Comparison of ENCODE assay signal across 5 fruit fly cellular contexts in the genomic region with DNA sequence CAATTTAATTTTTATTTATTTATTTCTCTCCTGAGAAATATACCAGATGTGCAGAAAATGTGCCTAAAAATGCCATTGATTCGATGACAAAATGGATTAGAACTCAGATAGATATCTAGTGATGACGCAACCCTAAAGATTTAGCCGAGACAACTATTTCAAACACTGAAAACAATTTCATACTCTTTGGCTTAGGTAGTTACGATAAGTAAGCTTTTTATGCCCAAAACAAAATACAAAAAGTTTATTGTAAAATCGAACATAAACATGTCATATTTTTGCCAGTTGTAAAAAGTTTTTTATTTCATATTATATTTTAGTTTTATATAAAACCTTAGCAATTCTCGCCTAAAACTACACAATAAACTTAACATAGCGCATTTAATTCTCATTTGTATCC.
TF ChIP-seq lines count a peak whose summit lies in the region.

A gene (minus strand): TSS at position 54 of the 400 bp plus-strand sequence.

- TF ChIP-seq CTCF in whole organism, embryonic (GFP tag; optimal IDR thresholded peaks at IDR 0.05; lab: Kevin White, UChicago) = peak; percentile 42

TF ChIP-seq in whole organism, adult, 20 proteins besides CTCF, POLR2A, EP300 and RAD21 (continues in another document):
- TF ChIP-seq CG5204 (GFP tag; optimal IDR thresholded peaks at IDR 0.05; lab: Kevin White, UChicago) = no peak
- TF ChIP-seq toe (GFP tag; optimal IDR thresholded peaks at IDR 0.05; lab: Kevin White, UChicago) = no peak
- peak; percentile 69 for TF ChIP-seq bab1 (GFP tag; optimal IDR thresholded peaks at IDR 0.05; lab: Kevin White, UChicago)
- no peak for TF ChIP-seq pad (GFP tag; optimal IDR thresholded peaks at IDR 0.05; lab: Kevin White, UChicago)
- no peak for TF ChIP-seq Crg-1 (GFP tag; optimal IDR thresholded peaks at IDR 0.05; lab: Kevin White, UChicago)
- TF ChIP-seq Clk (GFP tag; optimal IDR thresholded peaks at IDR 0.05; lab: Kevin White, UChicago) = no peak
- TF ChIP-seq CG12768 (GFP tag; optimal IDR thresholded peaks at IDR 0.05; lab: Kevin White, UChicago) = no peak
- no peak for TF ChIP-seq cnc (optimal IDR thresholded peaks at IDR 0.05; lab: Kevin White, UChicago)
- peak; percentile 29 for TF ChIP-seq CG7101 (tag; optimal IDR thresholded peaks at IDR 0.05; lab: Kevin White, UChicago)
- TF ChIP-seq CG11617 (GFP tag; optimal IDR thresholded peaks at IDR 0.05; lab: Kevin White, UChicago) = no peak
- no peak for TF ChIP-seq Hr96 (GFP tag; optimal IDR thresholded peaks at IDR 0.05; lab: Kevin White, UChicago)
- TF ChIP-seq CG14711 (tag; optimal IDR thresholded peaks at IDR 0.05; lab: Kevin White, UChicago) = peak; percentile 53
- TF ChIP-seq CG33017 (tag; optimal IDR thresholded peaks at IDR 0.05; lab: Kevin White, UChicago) = no peak
- peak; percentile 33 for TF ChIP-seq CG1620 (GFP tag; optimal IDR thresholded peaks at IDR 0.05; lab: Kevin White, UChicago)
- TF ChIP-seq CG7045 (GFP tag; optimal IDR thresholded peaks at IDR 0.05; lab: Kevin White, UChicago) = no peak
- TF ChIP-seq Mnt (GFP tag; optimal IDR thresholded peaks at IDR 0.05; lab: Kevin White, UChicago) = no peak
- no peak for TF ChIP-seq tj (GFP tag; optimal IDR thresholded peaks at IDR 0.05; lab: Kevin White, UChicago)
- no peak for TF ChIP-seq cic (GFP tag; optimal IDR thresholded peaks at IDR 0.05; lab: Kevin White, UChicago)

TF ChIP-seq in whole organism, embryonic, 481 proteins besides CTCF, POLR2A, EP300 and RAD21 (continues in another document):
- TF ChIP-seq emc (GFP tag; optimal IDR thresholded peaks at IDR 0.05; lab: Kevin White, UChicago) (no peak), GATAe (GFP tag; conservative IDR thresholded peaks at IDR 0.05; lab: Robert Waterston, UW) (no peak), Ssrp (tag; optimal IDR thresholded peaks at IDR 0.05; lab: Kevin White, UChicago) (peak; percentile 44), CG6813 (GFP tag; optimal IDR thresholded peaks at IDR 0.05; lab: Kevin White, UChicago) (no peak), D (optimal IDR thresholded peaks at IDR 0.05; lab: Kevin White, UChicago) (no peak), D (GFP tag; optimal IDR thresholded peaks at IDR 0.05; lab: Kevin White, UChicago) (no peak), Scr (GFP tag; IDR thresholded peaks at IDR 0.05; lab: Robert Waterston, UW; ENCODE audit: partially characterized antibody) (no peak), Hmx (GFP tag; optimal IDR thresholded peaks at IDR 0.05; lab: Kevin White, UChicago) (no peak), CG18476 (GFP tag; optimal IDR thresholded peaks at IDR 0.05; lab: Kevin White, UChicago) (no peak), toy (GFP tag; IDR thresholded peaks at IDR 0.05; lab: Robert Waterston, UW) (no peak), h (optimal IDR thresholded peaks at IDR 0.05; lab: Kevin White, UChicago) (no peak), Mad (GFP tag; optimal IDR thresholded peaks at IDR 0.05; lab: Kevin White, UChicago) (no peak), sens-2 (GFP tag; IDR thresholded peaks at IDR 0.05; lab: Robert Waterston, UW) (no peak), Deaf1 (tag; optimal IDR thresholded peaks at IDR 0.05; lab: Kevin White, UChicago) (peak; percentile 19), MESR4 (GFP tag; optimal IDR thresholded peaks at IDR 0.05; lab: Kevin White, UChicago) (no peak), Doc2 (GFP tag; IDR thresholded peaks at IDR 0.05; lab: Robert Waterston, UW) (no peak), CG6272 (GFP tag; IDR thresholded peaks at IDR 0.05; lab: Robert Waterston, UW) (no peak), CG8388 (GFP tag; optimal IDR thresholded peaks at IDR 0.05; lab: Kevin White, UChicago) (peak; percentile 18)

TF ChIP-seq in whole organism, prepupa, 60 proteins besides CTCF, POLR2A, EP300 and RAD21 (continues in another document):
- TF ChIP-seq CG10631 (GFP tag; optimal IDR thresholded peaks at IDR 0.05; lab: Kevin White, UChicago) = peak; percentile 32
- no peak for TF ChIP-seq CG11902 (GFP tag; optimal IDR thresholded peaks at IDR 0.05; lab: Kevin White, UChicago)
- TF ChIP-seq CG3032 (tag; optimal IDR thresholded peaks at IDR 0.05; lab: Kevin White, UChicago) = peak; percentile 31
- no peak for TF ChIP-seq Sox102F (GFP tag; optimal IDR thresholded peaks at IDR 0.05; lab: Kevin White, UChicago)
- no peak for TF ChIP-seq Ets21C (GFP tag; optimal IDR thresholded peaks at IDR 0.05; lab: Kevin White, UChicago)
- TF ChIP-seq acj6 (GFP tag; optimal IDR thresholded peaks at IDR 0.05; lab: Kevin White, UChicago) = no peak
- peak; percentile 13 for TF ChIP-seq Hr4 (GFP tag; optimal IDR thresholded peaks at IDR 0.05; lab: Kevin White, UChicago)
- no peak for TF ChIP-seq Eip93F (GFP tag; optimal IDR thresholded peaks at IDR 0.05; lab: Kevin White, UChicago)
- no peak for TF ChIP-seq net (GFP tag; optimal IDR thresholded peaks at IDR 0.05; lab: Kevin White, UChicago)
- TF ChIP-seq achi (GFP tag; optimal IDR thresholded peaks at IDR 0.05; lab: Kevin White, UChicago) = peak; percentile 1
- no peak for TF ChIP-seq ss (GFP tag; optimal IDR thresholded peaks at IDR 0.05; lab: Kevin White, UChicago)
- peak; percentile 31 for TF ChIP-seq CG31627 (GFP tag; optimal IDR thresholded peaks at IDR 0.05; lab: Kevin White, UChicago)
- peak; percentile 2 for TF ChIP-seq Hr39 (GFP tag; optimal IDR thresholded peaks at IDR 0.05; lab: Kevin White, UChicago)
- TF ChIP-seq CG6808 (GFP tag; optimal IDR thresholded peaks at IDR 0.05; lab: Kevin White, UChicago) = no peak
- no peak for TF ChIP-seq Lpt (GFP tag; optimal IDR thresholded peaks at IDR 0.05; lab: Kevin White, UChicago)
- peak; percentile 53 for TF ChIP-seq esn (GFP tag; optimal IDR thresholded peaks at IDR 0.05; lab: Kevin White, UChicago)
- peak; percentile 66 for TF ChIP-seq Eip78C (GFP tag; lab: Kevin White, UChicago)
- TF ChIP-seq CG34406 (GFP tag; optimal IDR thresholded peaks at IDR 0.05; lab: Kevin White, UChicago) = no peak
- TF ChIP-seq CG1621 (tag; optimal IDR thresholded peaks at IDR 0.05; lab: Kevin White, UChicago) = no peak

TF ChIP-seq in whole organism, pupa, 21 proteins besides CTCF, POLR2A, EP300 and RAD21:
- TF ChIP-seq CG32121 (GFP tag; IDR thresholded peaks at IDR 0.05; lab: Robert Waterston, UW) (no peak), D1 (tag; optimal IDR thresholded peaks at IDR 0.05; lab: Kevin White, UChicago) (peak; percentile 63), CG17806 (tag; optimal IDR thresholded peaks at IDR 0.05; lab: Kevin White, UChicago) (peak; percentile 34), CG12605 (GFP tag; IDR thresholded peaks at IDR 0.05; lab: Robert Waterston, UW) (no peak), CG8159 (tag; optimal IDR thresholded peaks at IDR 0.05; lab: Kevin White, UChicago) (peak; percentile 18), Ets98B (GFP tag; IDR thresholded peaks at IDR 0.05; lab: Robert Waterston, UW) (0 out of 2 replicates have a peak, but pooled peaks have one; percentile 28), rn (GFP tag; IDR thresholded peaks at IDR 0.05; lab: Robert Waterston, UW) (no peak), CG14655 (GFP tag; optimal IDR thresholded peaks at IDR 0.05; lab: Kevin White, UChicago) (peak; percentile 12), gl (tag; optimal IDR thresholded peaks at IDR 0.05; lab: Kevin White, UChicago) (no peak), CG15710 (tag; optimal IDR thresholded peaks at IDR 0.05; lab: Kevin White, UChicago) (peak; percentile 8), CG9948 (tag; optimal IDR thresholded peaks at IDR 0.05; lab: Kevin White, UChicago) (peak; percentile 9), CG4496 (GFP tag; IDR thresholded peaks at IDR 0.05; lab: Robert Waterston, UW) (peak; percentile 54)

TF ChIP-seq in whole organism, wandering third instar larva, 38 proteins besides CTCF, POLR2A, EP300 and RAD21:
- TF ChIP-seq Jra (GFP tag; optimal IDR thresholded peaks at IDR 0.05; lab: Kevin White, UChicago) (peak; percentile 6), Sp1 (GFP tag; optimal IDR thresholded peaks at IDR 0.05; lab: Kevin White, UChicago) (peak; percentile 26), foxo (GFP tag; optimal IDR thresholded peaks at IDR 0.05; lab: Kevin White, UChicago) (peak in 1 of 2 experiments; percentile 44), woc (GFP tag; optimal IDR thresholded peaks at IDR 0.05; lab: Kevin White, UChicago) (peak; percentile 1), br (GFP tag; optimal IDR thresholded peaks at IDR 0.05; lab: Kevin White, UChicago) (no peak), Dif (GFP tag; optimal IDR thresholded peaks at IDR 0.05; lab: Kevin White, UChicago; ENCODE audit: partially characterized antibody) (no peak), OdsH (GFP tag; optimal IDR thresholded peaks at IDR 0.05; lab: Kevin White, UChicago) (no peak), rgr (GFP tag; optimal IDR thresholded peaks at IDR 0.05; lab: Kevin White, UChicago) (peak; percentile 30), sv (GFP tag; optimal IDR thresholded peaks at IDR 0.05; lab: Kevin White, UChicago) (peak; percentile 3), dsf (GFP tag; optimal IDR thresholded peaks at IDR 0.05; lab: Kevin White, UChicago; ENCODE audit: borderline replicate concordance) (no peak), h (GFP tag; optimal IDR thresholded peaks at IDR 0.05; lab: Kevin White, UChicago) (peak; percentile 23), fru (GFP tag; optimal IDR thresholded peaks at IDR 0.05; lab: Kevin White, UChicago) (peak; percentile 28), HLH106 (tag; optimal IDR thresholded peaks at IDR 0.05; lab: Kevin White, UChicago) (peak; percentile 15), Hnf4 (GFP tag; optimal IDR thresholded peaks at IDR 0.05; lab: Kevin White, UChicago) (peak; percentile 36), Hr78 (GFP tag; optimal IDR thresholded peaks at IDR 0.05; lab: Kevin White, UChicago) (no peak), dl (GFP tag; optimal IDR thresholded peaks at IDR 0.05; lab: Kevin White, UChicago; ENCODE audit: insufficient read depth in 1 of 2, partially characterized antibody in 2 of 2) (no peak)
